Worm (Caenorhabditis elegans): ENCODE results near the gene pqn-74.

The pqn-74 gene

DNA sequence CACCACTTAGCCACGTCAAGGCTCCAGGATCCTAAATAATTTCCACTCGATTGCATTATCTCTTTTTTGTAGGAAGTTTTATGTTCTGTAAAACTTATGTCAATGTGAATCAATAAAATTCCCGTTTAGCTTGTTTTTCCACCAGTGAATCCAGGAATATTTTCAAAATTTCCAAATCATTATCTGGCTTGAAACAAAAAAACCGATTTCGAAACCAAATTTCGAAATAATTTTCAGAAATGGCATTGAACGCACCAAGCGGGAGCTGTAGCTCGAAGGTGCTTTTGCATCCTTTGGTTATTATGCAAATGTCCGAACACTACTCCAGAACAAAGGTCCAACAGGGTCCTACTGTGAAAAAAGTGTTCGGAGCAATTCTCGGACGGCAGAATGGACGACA, 30.6 kb downstream of the pqn-74 start, which contains the start of gene csn-6:
csn-6 (plus strand) TSS at position 234 of the 400 bp plus-strand sequence.
- TF ChIP-seq nhr-11 (tag; optimal IDR thresholded peaks at IDR 0.05) (no peak), sma-3 (GFP tag; optimal IDR thresholded peaks at IDR 0.05) (no peak), nhr-21 (tag; optimal IDR thresholded peaks at IDR 0.05) (no peak), egl-27 (tag; optimal IDR thresholded peaks at IDR 0.05) (no peak), gmeb-1 (tag; optimal IDR thresholded peaks at IDR 0.05) (no peak)

DNA sequence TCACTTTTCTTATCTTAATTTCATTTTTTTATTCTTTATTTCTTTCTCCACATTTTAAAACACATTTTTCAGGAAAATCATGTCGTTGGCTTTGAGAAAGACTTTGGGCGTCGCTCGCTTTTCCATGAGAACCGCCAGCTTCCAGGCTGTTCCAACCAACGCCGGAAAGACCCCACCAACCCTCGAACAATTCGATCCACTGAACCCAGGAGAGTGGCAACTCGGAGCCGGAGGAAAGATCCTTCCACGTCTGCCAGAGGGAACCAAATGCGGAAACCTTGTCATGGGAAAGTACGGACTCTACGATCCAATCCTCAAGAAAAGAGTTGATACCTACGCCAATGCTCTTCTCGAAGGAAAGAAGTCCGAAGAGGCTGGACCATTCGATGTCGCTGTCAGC, 31.1 kb downstream of the pqn-74 start, which contains the start of gene kdp-1:
kdp-1 (plus strand) TSS at position 80 of the 400 bp plus-strand sequence.
- TF ChIP-seq unc-39 (tag; optimal IDR thresholded peaks at IDR 0.05) (no peak), lin-13 (GFP tag; optimal IDR thresholded peaks at IDR 0.05) (peak; percentile 9), fos-1 (tag; optimal IDR thresholded peaks at IDR 0.05) (no peak)

DNA sequence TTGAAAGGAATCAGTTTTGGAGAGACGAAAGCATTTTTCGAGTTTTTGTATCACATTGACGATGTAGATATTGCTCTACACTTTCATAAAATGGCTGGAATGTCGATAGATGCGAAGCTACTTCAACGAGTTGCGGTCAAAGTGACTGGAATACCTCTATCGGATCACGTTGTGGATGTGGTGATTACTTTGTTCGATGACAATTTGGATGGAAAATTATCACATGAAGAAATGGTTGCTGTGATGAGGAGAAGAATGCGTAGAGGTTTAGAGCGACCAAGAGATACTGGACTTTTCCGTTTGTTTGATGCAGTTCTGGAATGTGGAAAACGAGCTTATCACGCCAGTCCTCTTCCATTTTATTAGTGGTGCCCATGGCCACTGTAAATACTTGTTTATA, 31.6 kb downstream of the pqn-74 start:
- TF ChIP-seq mdl-1 (tag; optimal IDR thresholded peaks at IDR 0.05) (no peak), sma-9 (GFP tag; optimal IDR thresholded peaks at IDR 0.05) (no peak), sma-9 (tag; optimal IDR thresholded peaks at IDR 0.05) (no peak), unc-62 (GFP tag; optimal IDR thresholded peaks at IDR 0.05) (no peak)

DNA sequence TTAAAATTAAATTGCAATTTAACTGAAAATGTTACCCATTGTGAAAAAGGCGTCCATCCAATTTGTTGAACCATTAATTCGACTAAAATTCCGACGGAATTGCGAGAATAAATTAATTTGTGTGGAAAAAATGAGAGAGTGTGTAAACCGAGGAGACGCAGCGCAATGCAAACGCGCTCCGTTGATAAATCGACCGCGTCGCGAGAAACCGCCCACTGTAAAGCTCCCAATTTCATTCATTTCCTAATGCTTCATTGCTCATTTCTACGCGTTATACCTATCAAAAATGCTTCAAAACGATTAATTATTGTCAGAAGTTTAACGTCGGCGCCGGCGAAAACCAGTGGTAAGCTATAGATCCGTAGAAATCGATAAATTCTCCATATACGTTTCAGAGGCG, 33.5 kb downstream of the pqn-74 start, which contains the start of the genes Y67H2A.2 and micu-1:
Y67H2A.2 (minus strand) TSS at position 74 of the 400 bp plus-strand sequence.
micu-1 (plus strand) TSS at position 181 of the 400 bp plus-strand sequence.
- peak; percentile 57 for TF ChIP-seq lin-13 (GFP tag; optimal IDR thresholded peaks at IDR 0.05)
- TF ChIP-seq sma-3 (GFP tag; optimal IDR thresholded peaks at IDR 0.05): peak; percentile 53
- peak; percentile 33 for TF ChIP-seq snpc-4 (tag; optimal IDR thresholded peaks at IDR 0.05)
- peak; percentile 39 for TF ChIP-seq sma-9 (GFP tag; optimal IDR thresholded peaks at IDR 0.05)
- no peak for TF ChIP-seq sma-9 (tag; optimal IDR thresholded peaks at IDR 0.05)
- TF ChIP-seq crh-2 (tag; optimal IDR thresholded peaks at IDR 0.05): peak; percentile 81
- TF ChIP-seq lsy-2 (tag; optimal IDR thresholded peaks at IDR 0.05): peak; percentile 82 to 87
- TF ChIP-seq C34F6.9 (tag; optimal IDR thresholded peaks at IDR 0.05): peak; percentile 81
- peak; percentile 27 for TF ChIP-seq mab-5 (tag; optimal IDR thresholded peaks at IDR 0.05)
- TF ChIP-seq nhr-25 (tag; optimal IDR thresholded peaks at IDR 0.05): peak; percentile 60
- TF ChIP-seq lin-39 (tag; optimal IDR thresholded peaks at IDR 0.05): no peak
- no peak for TF ChIP-seq nhr-6 (tag; optimal IDR thresholded peaks at IDR 0.05)
- TF ChIP-seq ztf-11 (tag; optimal IDR thresholded peaks at IDR 0.05): no peak
- peak; percentile 67 for TF ChIP-seq gmeb-1 (tag; optimal IDR thresholded peaks at IDR 0.05)
- peak; percentile 42 for TF ChIP-seq ztf-4 (tag; optimal IDR thresholded peaks at IDR 0.05)
- TF ChIP-seq unc-55 (GFP tag; optimal IDR thresholded peaks at IDR 0.05): peak; percentile 90
- TF ChIP-seq unc-62 (GFP tag; optimal IDR thresholded peaks at IDR 0.05): no peak
- no peak for TF ChIP-seq peb-1 (tag; optimal IDR thresholded peaks at IDR 0.05)
- peak; percentile 4 for TF ChIP-seq fos-1 (tag; optimal IDR thresholded peaks at IDR 0.05)
- peak; percentile 82 for TF ChIP-seq lin-11 (tag; optimal IDR thresholded peaks at IDR 0.05)
- TF ChIP-seq nhr-10 (tag; optimal IDR thresholded peaks at IDR 0.05): no peak
- peak; percentile 17 for TF ChIP-seq egl-27 (tag; optimal IDR thresholded peaks at IDR 0.05)
- TF ChIP-seq nhr-129 (tag; optimal IDR thresholded peaks at IDR 0.05): peak; percentile 86
- peak; percentile 42 for TF ChIP-seq nhr-21 (tag; optimal IDR thresholded peaks at IDR 0.05)
- TF ChIP-seq F13H6.1 (tag; optimal IDR thresholded peaks at IDR 0.05): peak; percentile 39
- peak; percentile 56 for TF ChIP-seq ama-1 (optimal IDR thresholded peaks at IDR 0.05)

DNA sequence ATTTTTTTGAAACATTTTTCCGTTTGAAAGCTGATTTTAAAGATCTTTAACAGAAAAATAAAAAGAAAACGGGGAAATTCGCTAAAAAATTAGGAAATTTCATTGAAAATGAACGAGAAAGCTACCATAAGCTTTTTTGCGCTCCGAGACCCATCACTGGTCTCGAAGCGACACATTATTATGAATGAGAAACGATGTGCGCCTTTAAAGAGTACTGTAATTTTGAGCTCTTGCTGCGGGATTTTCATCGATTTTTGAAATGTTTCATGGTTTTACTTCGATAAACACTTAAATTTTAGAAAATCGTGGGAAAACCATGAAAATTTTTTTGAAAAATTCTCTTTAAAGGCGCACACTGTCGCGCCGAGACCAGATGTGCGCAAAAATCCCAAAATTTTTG, 41.0 kb downstream of the pqn-74 start:
- TF ChIP-seq R02D3.7 (tag; optimal IDR thresholded peaks at IDR 0.05): no peak
- TF ChIP-seq snpc-4 (tag; optimal IDR thresholded peaks at IDR 0.05): no peak
- no peak for TF ChIP-seq lin-39 (tag; optimal IDR thresholded peaks at IDR 0.05)
- TF ChIP-seq sem-4 (tag; optimal IDR thresholded peaks at IDR 0.05): no peak
- no peak for TF ChIP-seq ZK546.5 (tag; optimal IDR thresholded peaks at IDR 0.05)
- no peak for TF ChIP-seq nhr-23 (tag; optimal IDR thresholded peaks at IDR 0.05)
- TF ChIP-seq nhr-129 (tag; optimal IDR thresholded peaks at IDR 0.05): no peak
- TF ChIP-seq mdl-1 (tag; optimal IDR thresholded peaks at IDR 0.05): no peak
- no peak for TF ChIP-seq lsy-2 (tag; optimal IDR thresholded peaks at IDR 0.05)
- TF ChIP-seq unc-55 (GFP tag; optimal IDR thresholded peaks at IDR 0.05): no peak
- TF ChIP-seq skn-1 (tag; optimal IDR thresholded peaks at IDR 0.05): no peak
